Worm (Caenorhabditis elegans): ENCODE data around the gene ZK1010.10.

The ZK1010.10 gene

DNA sequence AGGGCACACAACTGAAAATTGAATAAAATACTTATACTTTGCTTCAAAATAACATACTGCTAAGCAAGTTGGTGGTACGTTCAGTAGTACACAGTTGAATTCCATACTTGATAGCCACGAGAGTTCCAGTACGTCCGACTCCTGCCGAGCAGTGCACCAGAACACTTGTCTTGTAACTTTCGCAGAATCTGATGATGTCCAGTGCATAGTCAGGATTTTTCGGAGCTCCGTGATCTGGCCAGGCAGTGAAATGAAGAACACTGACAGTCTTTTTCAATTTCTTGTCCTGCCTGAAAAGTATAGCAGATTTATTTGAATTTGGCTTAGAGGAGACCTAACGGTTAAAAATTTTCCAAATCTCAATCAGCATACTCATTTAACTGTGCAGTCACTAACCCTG, 47.8 kb downstream of the ZK1010.10 start:
- TF ChIP-seq unc-62 (GFP tag; optimal IDR thresholded peaks at IDR 0.05): no peak

All from whole organism, dauer.